Worm (Caenorhabditis elegans) whole organism, L4 larva: ENCODE data around the gene F47D12.9.

Source experiments
- F10B5.3 ChIP-seq: sonication (generic microtip); optimal IDR thresholded peaks from 2 replicates; lab custom pipeline; 2016; ENCODE audit warnings: mild to moderate bottlenecking, missing genetic modification characterization, missing compliant biosample characterization
- F49E8.2 ChIP-seq: sonication (generic microtip); optimal IDR thresholded peaks from 2 replicates; lab custom pipeline; 2016; ENCODE audit warnings: missing compliant biosample characterization, mild to moderate bottlenecking, missing genetic modification characterization, borderline replicate concordance
- T20F7.1 ChIP-seq: fragments of 200-800 bp; sonication (Bioruptor generic); optimal IDR thresholded peaks from 2 replicates; lab custom pipeline; 2018; ENCODE audit warnings: mild to moderate bottlenecking, missing genetic modification characterization, missing compliant biosample characterization
- ZK546.5 ChIP-seq, 2 experiments: sonication (generic microtip); optimal IDR thresholded peaks; 2 replicates each; lab custom pipeline; 2017; ENCODE audit warnings: missing biosample characterization in 2 of 2, missing genetic modification characterization in 2 of 2
- ama-1 ChIP-seq: fragments of 150-350 bp; optimal IDR thresholded peaks from 2 replicates; lab custom pipeline; 2014; ENCODE audit warnings: inconsistent platforms, mixed read lengths
- ceh-44 ChIP-seq: fragments of 200-800 bp; sonication (Bioruptor generic); IDR thresholded peaks from 2 replicates; pipeline ENCODE4 v1.3.6; 2022; ENCODE audit warnings: missing genetic modification reagents, missing genetic modification characterization, missing compliant biosample characterization
- dmd-6 ChIP-seq: fragments of 200-800 bp; sonication (Bioruptor generic); IDR thresholded peaks from 2 replicates; pipeline ENCODE4 v1.3.6; 2022; ENCODE audit warnings: missing genetic modification reagents, missing genetic modification characterization, missing compliant biosample characterization
- hlh-30 ChIP-seq: sonication (generic microtip); optimal IDR thresholded peaks from 2 replicates; lab custom pipeline; 2017; ENCODE audit warnings: antibody characterized with exemption, mild to moderate bottlenecking, missing genetic modification characterization, missing compliant biosample characterization; ENCODE audit not compliant: insufficient read depth
- lir-3 ChIP-seq: sonication (generic microtip); optimal IDR thresholded peaks from 2 replicates; lab custom pipeline; 2016; ENCODE audit warnings: mild to moderate bottlenecking, missing genetic modification characterization, missing compliant biosample characterization
- madf-9 ChIP-seq: fragments of 200-800 bp; sonication (Bioruptor generic); conservative IDR thresholded peaks from 2 replicates; pipeline ENCODE4 v1.3.6; 2022; ENCODE audit warnings: missing genetic modification reagents, missing genetic modification characterization, missing compliant biosample characterization
- nhr-102 ChIP-seq: sonication (generic microtip); optimal IDR thresholded peaks from 2 replicates; lab custom pipeline; 2016; ENCODE audit warnings: mild to moderate bottlenecking, missing genetic modification characterization, moderate library complexity, missing compliant biosample characterization
- nhr-76 ChIP-seq: fragments of 150-350 bp; optimal IDR thresholded peaks from 2 replicates; lab custom pipeline; 2014; ENCODE audit warnings: missing biosample characterization, missing genetic modification characterization
- tra-1 ChIP-seq: fragments of 200-800 bp; sonication (Bioruptor generic); IDR thresholded peaks from 2 replicates; pipeline ENCODE4 v1.3.6; 2022; ENCODE audit warnings: missing genetic modification reagents, missing genetic modification characterization, missing compliant biosample characterization
- unc-130 ChIP-seq: sonication (generic microtip); optimal IDR thresholded peaks from 2 replicates; lab custom pipeline; 2016; ENCODE audit warnings: missing genetic modification reagents, missing genetic modification characterization, missing compliant biosample characterization
- unc-39 ChIP-seq: sonication (generic microtip); optimal IDR thresholded peaks from 2 replicates; lab custom pipeline; 2017; ENCODE audit warnings: missing biosample characterization, missing genetic modification characterization
- zag-1 ChIP-seq: fragments of 150-350 bp; optimal IDR thresholded peaks from 2 replicates; lab custom pipeline; 2014; ENCODE audit warnings: missing biosample characterization, missing genetic modification characterization

Gene F47D12.9

DNA sequence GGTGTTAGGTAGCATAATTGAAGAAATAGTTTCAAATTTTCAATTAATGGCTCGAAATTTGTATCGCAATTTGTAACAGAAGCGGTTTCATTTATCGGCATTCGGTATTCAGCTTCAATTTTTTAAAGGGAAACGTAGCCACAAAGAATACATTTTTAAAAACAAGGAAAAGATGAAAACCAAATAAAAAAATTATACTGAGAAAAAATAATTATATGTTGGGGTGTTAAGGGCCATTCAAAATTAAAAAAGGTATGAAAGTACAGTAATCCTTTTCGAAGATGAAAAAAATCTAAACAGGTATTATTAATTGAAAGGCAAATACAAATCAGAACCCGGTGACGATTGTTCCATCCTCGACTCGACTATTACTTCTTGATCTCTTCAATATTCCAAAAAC lies 44.9 kb downstream of the F47D12.9 start, which contains the start of gene srg-1:
Gene srg-1 (minus strand): TSS at position 101 of the 400 bp plus-strand sequence.
- TF ChIP-seq unc-130 (GFP tag; lab: Kevin White, UChicago) = no peak
- TF ChIP-seq ceh-44 (GFP tag; lab: Robert Waterston, UW) = no peak

DNA sequence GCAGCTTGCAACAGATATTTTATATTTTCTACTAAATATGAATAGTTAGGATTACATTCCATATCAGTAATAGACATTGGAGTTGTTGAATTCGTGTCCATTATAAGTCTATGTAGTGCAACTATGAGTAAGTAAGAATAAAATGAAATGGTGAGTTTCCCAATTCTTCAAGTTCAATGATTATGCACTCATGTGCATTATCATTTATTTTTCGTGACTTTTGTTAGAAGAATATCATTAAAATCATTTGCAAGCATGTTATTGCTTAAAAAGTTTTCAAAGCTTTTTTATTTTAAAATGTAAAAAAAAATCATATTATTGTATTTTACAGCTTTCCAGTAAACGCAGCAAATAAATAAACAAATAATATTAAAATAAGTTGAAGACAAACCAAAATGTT lies 46.5 kb downstream of the F47D12.9 start, which contains the start of gene srg-9:
Gene srg-9 (minus strand): TSS at position 101 of the 400 bp plus-strand sequence.
- TF ChIP-seq unc-39 (tag; lab: Kevin White, UChicago) = no peak
- no peak for TF ChIP-seq F49E8.2 (tag; lab: Kevin White, UChicago)
- TF ChIP-seq nhr-76 (tag; lab: Kevin White, UChicago) = no peak
- no peak for TF ChIP-seq ZK546.5 (tag; optimal IDR thresholded peaks at IDR 0.05; lab: Kevin White, UChicago)
- no peak for TF ChIP-seq ama-1 (lab: Kevin White, UChicago)
- no peak for TF ChIP-seq zag-1 (tag; lab: Kevin White, UChicago)
- TF ChIP-seq hlh-30 (tag; lab: Kevin White, UChicago) = no peak
- no peak for TF ChIP-seq nhr-102 (tag; lab: Kevin White, UChicago)
- TF ChIP-seq tra-1 (GFP tag; lab: Robert Waterston, UW) = no peak

ce11 chrIII:6254737-6255136 lies 48.4 kb downstream of the F47D12.9 start, which contains the start of gene srg-8:
TSS of gene srg-8 (minus strand) at chrIII:6254837.
- TF ChIP-seq madf-9 (GFP tag; lab: Robert Waterston, UW) (no peak), T20F7.1 (no peak), ama-1 (lab: Kevin White, UChicago) (no peak), lir-3 (tag; lab: Kevin White, UChicago) (no peak), dmd-6 (GFP tag; lab: Robert Waterston, UW) (no peak), F10B5.3 (tag; lab: Kevin White, UChicago) (no peak)

DNA sequence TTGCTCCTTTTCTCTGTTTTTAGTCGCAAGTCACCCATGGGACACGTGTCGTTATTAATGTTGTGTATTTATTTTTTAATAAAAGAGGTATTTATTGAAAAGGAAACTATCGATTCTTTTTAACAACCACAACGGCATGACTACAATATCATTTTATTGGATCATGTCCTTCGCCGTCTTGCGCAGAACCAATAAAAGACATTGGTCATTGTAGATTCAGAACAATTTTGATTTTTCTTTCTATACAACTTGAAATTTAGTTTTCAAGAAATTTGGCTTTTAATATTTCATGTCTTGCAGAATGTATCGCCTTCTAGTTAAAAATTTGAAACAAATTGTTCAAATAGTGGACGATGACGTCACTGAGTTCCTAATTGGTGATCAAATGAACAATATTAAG lies 51.7 kb downstream of the F47D12.9 start, which contains the start of gene amdh-1:
Gene amdh-1 (plus strand): TSS at position 301 of the 400 bp plus-strand sequence.
- TF ChIP-seq ZK546.5 (tag; optimal IDR thresholded peaks at IDR 0.05; lab: Kevin White, UChicago) = no peak
